Fruit fly (Drosophila melanogaster) whole organism, embryonic: Measurements from ENCODE around the gene ftz.

Source experiments
- Ada2b ChIP-seq: fragments of 200-800 bp; sonication (Bioruptor generic); IDR thresholded peaks from 2 replicates; pipeline ENCODE4 v1.3.6; 2022; ENCODE audit warnings: missing biosample characterization, missing genetic modification characterization
- Antp ChIP-seq: fragments of 200-800 bp; sonication (Bioruptor generic); optimal IDR thresholded peaks from 3 replicates; lab custom pipeline; 2016; ENCODE audit warnings: missing biosample characterization, missing genetic modification characterization
- Awh ChIP-seq: fragments of 200-800 bp; sonication (Bioruptor generic); IDR thresholded peaks from 2 replicates; pipeline ENCODE4, ENCODE4 v1.3.6; 2022; ENCODE audit warnings: missing biosample characterization, missing genetic modification characterization
- B-H2 ChIP-seq: fragments of 200-800 bp; sonication (Bioruptor generic); optimal IDR thresholded peaks from 2 replicates; lab custom pipeline; 2018; ENCODE audit warnings: missing biosample characterization, mild to moderate bottlenecking, missing genetic modification characterization
- Blimp-1 ChIP-seq: fragments of 200-800 bp; sonication (Bioruptor generic); optimal IDR thresholded peaks from 3 replicates; lab custom pipeline; 2018; ENCODE audit warnings: missing biosample characterization, missing genetic modification characterization, mild to moderate bottlenecking, moderate library complexity, missing genetic modification reagents
- CG10209 ChIP-seq: fragments of 200-800 bp; sonication (Bioruptor generic); optimal IDR thresholded peaks from 3 replicates; lab custom pipeline; 2017; ENCODE audit warnings: missing biosample characterization, mild to moderate bottlenecking, missing genetic modification characterization, missing genetic modification reagents
- CG10321 ChIP-seq: fragments of 200-800 bp; sonication (Bioruptor generic); IDR thresholded peaks from 2 replicates; pipeline ENCODE4 v1.3.6; 2022; ENCODE audit warnings: missing biosample characterization, missing genetic modification characterization
- CG10366 ChIP-seq: fragments of 200-800 bp; sonication (Bioruptor generic); IDR thresholded peaks from 2 replicates; pipeline ENCODE4 v1.3.6; 2022; ENCODE audit warnings: missing biosample characterization, missing genetic modification characterization
- CG10959 ChIP-seq: fragments of 200-800 bp; sonication (Bioruptor generic); IDR thresholded peaks from 2 replicates; pipeline ENCODE4 v1.3.6; 2022; ENCODE audit warnings: missing biosample characterization, missing genetic modification characterization
- CG11696 ChIP-seq: fragments of 200-800 bp; sonication (Bioruptor generic); IDR thresholded peaks from 2 replicates; pipeline ENCODE4 v1.3.6; 2022; ENCODE audit warnings: missing biosample characterization, missing genetic modification characterization
- CG14965 ChIP-seq: fragments of 200-800 bp; sonication (Bioruptor generic); optimal IDR thresholded peaks from 2 replicates; lab custom pipeline; 2016; ENCODE audit warnings: missing biosample characterization, missing genetic modification characterization, borderline replicate concordance
- CG17359 ChIP-seq: fragments of 200-800 bp; sonication (Bioruptor generic); optimal IDR thresholded peaks from 3 replicates; lab custom pipeline; 2018; ENCODE audit warnings: missing biosample characterization, mild to moderate bottlenecking, missing genetic modification characterization, moderate library complexity
- CG2129 ChIP-seq: fragments of 200-800 bp; sonication (Bioruptor generic); IDR thresholded peaks from 2 replicates; pipeline ENCODE4 v1.3.6; 2022; ENCODE audit warnings: missing biosample characterization, missing genetic modification characterization; ENCODE audit not compliant: partially characterized antibody
- CG31388 ChIP-seq: fragments of 200-800 bp; sonication (Bioruptor generic); optimal IDR thresholded peaks from 2 replicates; lab custom pipeline; 2016; ENCODE audit warnings: missing biosample characterization, missing genetic modification characterization
- CG32767 ChIP-seq: fragments of 200-800 bp; sonication (Bioruptor generic); IDR thresholded peaks from 2 replicates; pipeline ENCODE4 v1.3.6; 2022; ENCODE audit warnings: missing biosample characterization, missing genetic modification characterization
- CG33213 ChIP-seq: fragments of 200-800 bp; sonication (Bioruptor generic); optimal IDR thresholded peaks from 3 replicates; lab custom pipeline; 2016; ENCODE audit warnings: missing biosample characterization, missing genetic modification characterization
- CG3726 ChIP-seq: fragments of 200-800 bp; sonication (Bioruptor generic); IDR thresholded peaks from 3 replicates; pipeline ENCODE4, ENCODE4 v1.3.6; 2022; ENCODE audit warnings: missing biosample characterization, missing genetic modification characterization
- CG4707 ChIP-seq: fragments of 200-800 bp; sonication (Bioruptor generic); optimal IDR thresholded peaks from 2 replicates; lab custom pipeline; 2018; ENCODE audit warnings: missing biosample characterization, mild to moderate bottlenecking, missing genetic modification characterization, moderate library complexity
- CG4854 ChIP-seq: fragments of 200-800 bp; sonication (Bioruptor generic); optimal IDR thresholded peaks from 2 replicates; lab custom pipeline; 2016; ENCODE audit warnings: missing biosample characterization, missing genetic modification characterization, inconsistent platforms
- CG5953 ChIP-seq: fragments of 200-800 bp; sonication (Bioruptor generic); IDR thresholded peaks from 2 replicates; pipeline ENCODE4 v1.3.6; 2022; ENCODE audit warnings: missing biosample characterization, missing genetic modification characterization
- CG6272 ChIP-seq: fragments of 200-800 bp; sonication (Bioruptor generic); IDR thresholded peaks from 2 replicates; pipeline ENCODE4 v1.3.6; 2022; ENCODE audit warnings: missing biosample characterization, missing genetic modification characterization
- CG6765 ChIP-seq: fragments of 200-800 bp; sonication (Bioruptor generic); optimal IDR thresholded peaks from 3 replicates; lab custom pipeline; 2017; ENCODE audit warnings: missing biosample characterization, mild to moderate bottlenecking, missing genetic modification characterization
- CG7786 ChIP-seq: fragments of 200-800 bp; sonication (Bioruptor generic); optimal IDR thresholded peaks from 2 replicates; lab custom pipeline; 2016; ENCODE audit warnings: missing biosample characterization, missing genetic modification characterization
- CG7839 ChIP-seq: fragments of 200-800 bp; sonication (Bioruptor generic); optimal IDR thresholded peaks from 3 replicates; lab custom pipeline; 2018; ENCODE audit warnings: missing biosample characterization, mild to moderate bottlenecking, missing genetic modification characterization, moderate library complexity
- CG7963 ChIP-seq: fragments of 200-800 bp; sonication (Bioruptor generic); IDR thresholded peaks from 3 replicates; pipeline ENCODE4 v1.3.6; 2022; ENCODE audit warnings: missing biosample characterization, missing genetic modification characterization; ENCODE audit not compliant: partially characterized antibody
- CG8290 ChIP-seq, 3 experiments: fragments of 200-800 bp; sonication (Bioruptor generic); optimal IDR thresholded peaks; 2 replicates each; lab custom pipeline; 2016 to 2019; ENCODE audit warnings: missing biosample characterization in 3 of 3, missing genetic modification characterization in 3 of 3, mild to moderate bottlenecking in 2 of 3, moderate library complexity in 1 of 3
- D19B ChIP-seq: fragments of 200-800 bp; sonication (Bioruptor generic); optimal IDR thresholded peaks from 2 replicates; lab custom pipeline; 2017; ENCODE audit warnings: missing biosample characterization, mild to moderate bottlenecking, missing genetic modification characterization
- Dip3 ChIP-seq: fragments of 200-800 bp; sonication (Bioruptor generic); optimal IDR thresholded peaks from 3 replicates; lab custom pipeline; 2016; ENCODE audit warnings: missing biosample characterization, missing genetic modification characterization
- Hsf ChIP-seq: fragments of 200-800 bp; sonication (Bioruptor generic); optimal IDR thresholded peaks from 3 replicates; lab custom pipeline; 2016; ENCODE audit warnings: missing biosample characterization, missing genetic modification characterization
- Jarid2 ChIP-seq: fragments of 200-800 bp; sonication (Bioruptor generic); optimal IDR thresholded peaks from 3 replicates; lab custom pipeline; 2017; ENCODE audit warnings: mild to moderate bottlenecking, missing biosample characterization, missing genetic modification reagents, missing genetic modification characterization
- Optix ChIP-seq: fragments of 200-800 bp; sonication (Bioruptor generic); IDR thresholded peaks from 3 replicates; pipeline ENCODE4 v1.3.6; 2022; ENCODE audit warnings: missing biosample characterization, missing genetic modification characterization
- Ravus ChIP-seq: fragments of 200-800 bp; sonication (Bioruptor generic); IDR thresholded peaks from 2 replicates; pipeline ENCODE4 v1.3.6; 2022; ENCODE audit warnings: missing biosample characterization, missing genetic modification characterization
- Sox100B ChIP-seq: fragments of 200-800 bp; sonication (Bioruptor generic); optimal IDR thresholded peaks from 3 replicates; lab custom pipeline; 2018; ENCODE audit warnings: missing biosample characterization, mild to moderate bottlenecking, missing genetic modification characterization
- TFAM ChIP-seq: fragments of 200-800 bp; sonication (Bioruptor generic); optimal IDR thresholded peaks from 2 replicates; lab custom pipeline; 2017; ENCODE audit warnings: missing biosample characterization, missing genetic modification characterization, inconsistent platforms
- Xrp1 ChIP-seq: fragments of 200-800 bp; sonication (Bioruptor generic); IDR thresholded peaks from 2 replicates; pipeline ENCODE4 v1.3.6; 2022; ENCODE audit warnings: missing biosample characterization, missing genetic modification characterization
- bbx ChIP-seq: fragments of 200-800 bp; sonication (Bioruptor generic); IDR thresholded peaks from 2 replicates; pipeline ENCODE4 v1.3.6; 2022; ENCODE audit warnings: missing biosample characterization, missing genetic modification characterization; ENCODE audit not compliant: partially characterized antibody
- chif ChIP-seq, 2 experiments: fragments of 200-800 bp; sonication (Bioruptor generic); optimal IDR thresholded peaks; 3 replicates each; lab custom pipeline; 2016; ENCODE audit warnings: missing biosample characterization in 2 of 2, missing genetic modification characterization in 2 of 2
- en ChIP-seq: fragments of 200-800 bp; sonication (Bioruptor generic); optimal IDR thresholded peaks from 2 replicates; lab custom pipeline; 2016; ENCODE audit warnings: missing biosample characterization, missing genetic modification characterization
- lab ChIP-seq: fragments of 200-800 bp; sonication (Bioruptor generic); optimal IDR thresholded peaks from 3 replicates; lab custom pipeline; 2017; ENCODE audit warnings: missing biosample characterization, missing genetic modification characterization, mild to moderate bottlenecking, moderate library complexity, missing genetic modification reagents
- pfk ChIP-seq: fragments of 200-800 bp; sonication (Bioruptor generic); optimal IDR thresholded peaks from 2 replicates; lab custom pipeline; 2018; ENCODE audit warnings: missing biosample characterization, mild to moderate bottlenecking, missing genetic modification characterization, moderate library complexity
- phol ChIP-seq: fragments of 200-800 bp; sonication (Bioruptor generic); optimal IDR thresholded peaks from 3 replicates; lab custom pipeline; 2018; ENCODE audit warnings: missing biosample characterization, mild to moderate bottlenecking, missing genetic modification characterization, moderate library complexity
- ro ChIP-seq: fragments of 200-800 bp; sonication (Bioruptor generic); IDR thresholded peaks from 2 replicates; pipeline ENCODE4 v1.3.6; 2022; ENCODE audit warnings: missing biosample characterization, missing genetic modification characterization
- salm ChIP-seq: fragments of 200-800 bp; sonication (Bioruptor generic); optimal IDR thresholded peaks from 2 replicates; lab custom pipeline; 2018; ENCODE audit warnings: missing biosample characterization, mild to moderate bottlenecking, missing genetic modification characterization
- sd ChIP-seq: fragments of 200-800 bp; sonication (Bioruptor generic); optimal IDR thresholded peaks from 3 replicates; lab custom pipeline; 2018; ENCODE audit warnings: missing biosample characterization, mild to moderate bottlenecking, missing genetic modification characterization, moderate library complexity
- sim ChIP-seq: fragments of 200-800 bp; sonication (Bioruptor generic); IDR thresholded peaks from 2 replicates; pipeline ENCODE4 v1.3.6; 2022; ENCODE audit warnings: missing biosample characterization, missing genetic modification characterization
- so ChIP-seq: fragments of 200-800 bp; sonication (Bioruptor generic); IDR thresholded peaks from 3 replicates; pipeline ENCODE4 v1.3.6; 2022; ENCODE audit warnings: missing biosample characterization, missing genetic modification characterization
- sr ChIP-seq: fragments of 200-800 bp; sonication (Bioruptor generic); IDR thresholded peaks from 3 replicates; pipeline ENCODE4 v1.3.6; 2022; ENCODE audit warnings: missing biosample characterization, missing genetic modification characterization
- vnd ChIP-seq: fragments of 200-800 bp; sonication (Bioruptor generic); IDR thresholded peaks from 3 replicates; pipeline ENCODE4 v1.3.6; 2022; ENCODE audit warnings: missing biosample characterization, missing genetic modification characterization; ENCODE audit not compliant: partially characterized antibody
- wdn ChIP-seq: fragments of 200-800 bp; sonication (Bioruptor generic); IDR thresholded peaks from 2 replicates; pipeline ENCODE4 v1.3.6; 2022; ENCODE audit warnings: missing biosample characterization, missing genetic modification characterization

Gene ftz

DNA sequence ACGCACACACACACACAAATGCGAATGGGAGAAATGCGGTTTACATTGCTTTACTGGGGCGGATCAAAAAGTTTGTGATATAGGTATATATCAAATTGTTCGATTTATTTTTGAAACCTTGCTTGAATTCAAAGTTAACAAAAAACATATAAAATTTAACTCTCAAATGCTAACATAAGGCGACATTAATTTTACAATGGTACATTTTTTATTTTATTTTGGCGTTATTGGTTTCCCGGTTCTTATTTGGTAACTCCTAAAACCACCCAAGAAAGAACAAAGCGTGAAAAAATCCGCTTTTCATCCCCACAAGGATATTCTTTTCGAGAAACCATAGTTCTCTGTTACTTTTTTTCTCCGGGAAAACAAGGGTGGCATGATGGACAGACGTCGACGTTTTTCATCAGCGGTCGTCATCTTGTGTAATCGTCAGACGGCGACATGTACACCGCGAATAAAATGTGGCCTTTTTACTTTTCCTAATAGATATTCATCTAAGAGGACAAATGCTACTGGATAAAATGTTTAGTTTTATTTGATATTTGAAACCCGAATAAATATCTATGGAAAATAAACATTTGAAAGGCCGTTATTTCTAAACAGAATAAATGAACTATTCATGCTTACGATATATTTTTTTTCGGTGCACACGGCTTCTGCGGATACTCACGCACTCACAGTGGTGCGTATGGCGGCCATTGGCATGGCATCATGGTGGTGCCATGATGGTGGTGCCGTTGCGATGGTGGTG lies 17.3 kb downstream of the ftz start (continued):
- no peak for TF ChIP-seq CG3726 (GFP tag; lab: Robert Waterston, UW)
- peak; percentile 66; the same call in 1 of the 2 replicates for TF ChIP-seq sim (GFP tag; lab: Robert Waterston, UW)
- TF ChIP-seq Ada2b (GFP tag; lab: Robert Waterston, UW), result peak; percentile 16; the same call in 1 of the 2 replicates
- peak; percentile 70 for TF ChIP-seq CG10959 (GFP tag; lab: Robert Waterston, UW)
- TF ChIP-seq CG32767 (GFP tag; lab: Robert Waterston, UW), result peak; percentile 80
- no peak for TF ChIP-seq pfk (GFP tag; lab: Kevin White, UChicago)
- TF ChIP-seq CG2129 (GFP tag; lab: Robert Waterston, UW), result no peak
- no peak for TF ChIP-seq wdn (GFP tag; lab: Robert Waterston, UW)
- TF ChIP-seq Hsf, result peak; percentile 66
- TF ChIP-seq CG10366 (GFP tag; lab: Robert Waterston, UW), result peak; percentile 29; the same call in 1 of the 2 replicates
- no peak for TF ChIP-seq Dip3 (GFP tag; lab: Kevin White, UChicago)
- TF ChIP-seq CG7839 (tag; lab: Kevin White, UChicago), result peak; percentile 74
- TF ChIP-seq CG4854, result no peak
- TF ChIP-seq vnd (GFP tag; lab: Robert Waterston, UW), result no peak
- TF ChIP-seq CG8290 (GFP tag; optimal IDR thresholded peaks at IDR 0.05; lab: Kevin White, UChicago), result peak; percentile 43
- TF ChIP-seq CG8290 (tag; optimal IDR thresholded peaks at IDR 0.05; lab: Kevin White, UChicago), result no peak
- no peak for TF ChIP-seq Ravus (GFP tag; lab: Robert Waterston, UW)
- peak; percentile 64 for TF ChIP-seq Sox100B (GFP tag; lab: Kevin White, UChicago)
- TF ChIP-seq CG10321, result no peak
- peak; percentile 85 for TF ChIP-seq Xrp1 (GFP tag; lab: Robert Waterston, UW)
- TF ChIP-seq CG31388 (GFP tag; lab: Kevin White, UChicago), result no peak
- TF ChIP-seq CG17359 (tag; lab: Kevin White, UChicago), result no peak
- TF ChIP-seq CG4707 (GFP tag; lab: Kevin White, UChicago), result no peak
- peak; percentile 75 for TF ChIP-seq Blimp-1 (GFP tag; lab: Kevin White, UChicago)
- TF ChIP-seq CG10209 (GFP tag; lab: Kevin White, UChicago), result peak; percentile 71
- no peak for TF ChIP-seq bbx (GFP tag; lab: Robert Waterston, UW)
- peak; percentile 90 for TF ChIP-seq phol (tag; lab: Kevin White, UChicago)
- TF ChIP-seq Jarid2 (GFP tag; lab: Kevin White, UChicago), result no peak
- TF ChIP-seq TFAM (GFP tag; lab: Kevin White, UChicago), result no peak
- peak; percentile 7 for TF ChIP-seq CG33213
- TF ChIP-seq D19B (GFP tag; lab: Kevin White, UChicago), result no peak
- no peak for TF ChIP-seq CG6272 (GFP tag; lab: Robert Waterston, UW)
- TF ChIP-seq Optix (GFP tag; lab: Robert Waterston, UW), result no peak
- no peak for TF ChIP-seq salm (tag; lab: Kevin White, UChicago)
- no peak for TF ChIP-seq CG14965 (GFP tag; lab: Kevin White, UChicago)
- TF ChIP-seq CG5953 (GFP tag; lab: Robert Waterston, UW), result peak; percentile 25; the same call in 1 of the 2 replicates
- TF ChIP-seq CG6765, result no peak
- no peak for TF ChIP-seq sd (tag; lab: Kevin White, UChicago)
- TF ChIP-seq lab, result no peak
- no peak for TF ChIP-seq CG7963
- peak; percentile 57; the same call in 1 of the 2 replicates for TF ChIP-seq Awh (GFP tag; lab: Robert Waterston, UW)
- TF ChIP-seq ro (GFP tag; lab: Robert Waterston, UW), result no peak
- TF ChIP-seq sr, result no peak
- TF ChIP-seq CG7786 (GFP tag; lab: Kevin White, UChicago), result peak; percentile 21
- no peak; the same call in 2 of the 3 replicates for TF ChIP-seq so (GFP tag; lab: Robert Waterston, UW)
- peak; percentile 27 for TF ChIP-seq en
- no peak for TF ChIP-seq B-H2 (GFP tag; lab: Kevin White, UChicago)
- no peak for TF ChIP-seq CG11696 (GFP tag; lab: Robert Waterston, UW)
- TF ChIP-seq Antp (GFP tag; lab: Kevin White, UChicago), result peak; percentile 62
- peak; percentile 57 to 88 for TF ChIP-seq chif (GFP tag; optimal IDR thresholded peaks at IDR 0.05; lab: Kevin White, UChicago)
